Worm (Caenorhabditis elegans) whole organism, L1 larva: Measurements from ENCODE around the gene F13B6.2.
A peak's percentile ranks its signal among the peaks of the same experiment; 100 is the strongest.

Experiments used
- alr-1 ChIP-seq: fragments of 200-800 bp; sonication (Bioruptor generic); optimal IDR thresholded peaks from 2 replicates; lab custom pipeline; 2018; ENCODE audit warnings: borderline replicate concordance, mild to moderate bottlenecking, missing genetic modification characterization, missing compliant biosample characterization
- aly-2 ChIP-seq: fragments of 150-350 bp; optimal IDR thresholded peaks from 2 replicates; lab custom pipeline; 2014; ENCODE audit warnings: missing biosample characterization, missing genetic modification characterization
- ama-1 ChIP-seq: fragments of 150-350 bp; optimal IDR thresholded peaks from 2 replicates; lab custom pipeline; 2014
- blmp-1 ChIP-seq: fragments of 150-350 bp; optimal IDR thresholded peaks from 2 replicates; lab custom pipeline; 2014; ENCODE audit warnings: missing biosample characterization, missing genetic modification characterization
- ceh-63 ChIP-seq: fragments of 200-800 bp; sonication (Bioruptor generic); optimal IDR thresholded peaks from 2 replicates; lab custom pipeline; 2018; ENCODE audit warnings: mild to moderate bottlenecking, missing genetic modification characterization, missing compliant biosample characterization
- ceh-8 ChIP-seq: fragments of 200-800 bp; sonication (Bioruptor generic); optimal IDR thresholded peaks from 2 replicates; lab custom pipeline; 2018; ENCODE audit warnings: mild to moderate bottlenecking, missing genetic modification characterization, moderate library complexity, missing compliant biosample characterization
- ceh-82 ChIP-seq, 3 experiments: fragments of 150-350 bp in 1 of 3; sonication (generic microtip) in 2 of 3; optimal IDR thresholded peaks; 2 replicates each; lab custom pipeline; 2014 to 2017; ENCODE audit warnings: missing biosample characterization in 3 of 3, missing genetic modification characterization in 3 of 3
- ceh-88 ChIP-seq: fragments of 200-800 bp; sonication (Bioruptor generic); IDR thresholded peaks from 2 replicates; pipeline ENCODE4 v1.3.6; 2022; ENCODE audit warnings: missing genetic modification characterization, missing compliant biosample characterization
- ceh-90 ChIP-seq: sonication (generic microtip); optimal IDR thresholded peaks from 2 replicates; lab custom pipeline; 2016; ENCODE audit warnings: missing genetic modification characterization, missing compliant biosample characterization
- dpl-1 ChIP-seq, 3 experiments: fragments of 150-350 bp in 2 of 3; sonication (generic microtip) in 1 of 3; optimal IDR thresholded peaks; 2 replicates each; lab custom pipeline; 2014 to 2017; ENCODE audit warnings: missing biosample characterization in 3 of 3, missing genetic modification characterization in 3 of 3, missing genetic modification reagents in 3 of 3
- dsc-1 ChIP-seq: sonication (generic microtip); optimal IDR thresholded peaks from 2 replicates; lab custom pipeline; 2016; ENCODE audit warnings: mild to moderate bottlenecking, missing genetic modification characterization, missing compliant biosample characterization
- efl-1 ChIP-seq, 4 experiments: fragments of 150-350 bp; optimal IDR thresholded peaks in 3 of 4; peaks in 1 of 4; 1 replicate in 1 of 4; 2 replicates in 3 of 4; lab custom pipeline; 2014; ENCODE audit warnings: missing biosample characterization in 2 of 4, missing genetic modification characterization in 2 of 4, missing genetic modification reagents in 2 of 4
- efl-3 ChIP-seq: fragments of 200-800 bp; sonication (Bioruptor generic); optimal IDR thresholded peaks from 2 replicates; lab custom pipeline; 2018; ENCODE audit warnings: mild to moderate bottlenecking, missing genetic modification characterization, missing compliant biosample characterization
- egl-13 ChIP-seq: sonication (generic microtip); optimal IDR thresholded peaks from 2 replicates; lab custom pipeline; 2016; ENCODE audit warnings: missing genotype, missing genetic modification reagents, missing genetic modification characterization, missing compliant biosample characterization
- fkh-10 ChIP-seq: sonication (generic microtip); optimal IDR thresholded peaks from 2 replicates; lab custom pipeline; 2017; ENCODE audit warnings: missing biosample characterization, missing genetic modification reagents, missing genetic modification characterization
- fkh-8 ChIP-seq: sonication (generic microtip); optimal IDR thresholded peaks from 2 replicates; lab custom pipeline; 2016; ENCODE audit warnings: mild to moderate bottlenecking, missing genetic modification characterization, missing compliant biosample characterization
- fos-1 ChIP-seq: fragments of 150-350 bp; optimal IDR thresholded peaks from 2 replicates; lab custom pipeline; 2014; ENCODE audit warnings: missing biosample characterization, missing genetic modification characterization
- grh-1 ChIP-seq: fragments of 200-800 bp; sonication (Bioruptor generic); IDR thresholded peaks from 2 replicates; pipeline ENCODE4 v1.3.6; 2022; ENCODE audit warnings: missing genetic modification reagents, missing genetic modification characterization, missing compliant biosample characterization
- hlh-4 ChIP-seq: sonication (generic microtip); optimal IDR thresholded peaks from 2 replicates; lab custom pipeline; 2016; ENCODE audit warnings: mild to moderate bottlenecking, missing genetic modification characterization, missing compliant biosample characterization
- irx-1 ChIP-seq: sonication (generic microtip); optimal IDR thresholded peaks from 2 replicates; lab custom pipeline; 2016; ENCODE audit warnings: missing genetic modification characterization, missing compliant biosample characterization
- jun-1 ChIP-seq: fragments of 150-350 bp; optimal IDR thresholded peaks from 2 replicates; lab custom pipeline; 2014; ENCODE audit warnings: missing biosample characterization, missing genetic modification reagents, missing genetic modification characterization
- lin-13 ChIP-seq: fragments of 150-350 bp; optimal IDR thresholded peaks from 2 replicates; lab custom pipeline; 2014; ENCODE audit warnings: missing biosample characterization, missing genetic modification reagents, missing genetic modification characterization
- lin-15B ChIP-seq: fragments of 150-350 bp; sonication (generic microtip); optimal IDR thresholded peaks from 3 replicates; lab custom pipeline; 2014; ENCODE audit warnings: missing biosample characterization, missing genetic modification characterization
- lin-35 ChIP-seq, 2 experiments: fragments of 150-350 bp; optimal IDR thresholded peaks; 2 replicates each; lab custom pipeline; 2014; ENCODE audit warnings: missing biosample characterization in 2 of 2, missing genetic modification characterization in 2 of 2, missing genetic modification reagents in 2 of 2
- lir-3 ChIP-seq: sonication (generic microtip); optimal IDR thresholded peaks from 2 replicates; lab custom pipeline; 2016; ENCODE audit warnings: mild to moderate bottlenecking, missing genetic modification characterization, moderate library complexity, missing compliant biosample characterization; ENCODE audit not compliant: poor library complexity
- mab-9 ChIP-seq: fragments of 200-800 bp; sonication (Bioruptor generic); IDR thresholded peaks from 2 replicates; pipeline ENCODE4 v1.3.6; 2022; ENCODE audit warnings: missing genetic modification reagents, missing genetic modification characterization, missing compliant biosample characterization
- mdl-1 ChIP-seq, 2 experiments: fragments of 150-350 bp; optimal IDR thresholded peaks; 2 replicates each; lab custom pipeline; 2014 to 2017; ENCODE audit warnings: missing biosample characterization in 2 of 2, missing genetic modification characterization in 2 of 2, inconsistent platforms in 1 of 2
- mep-1 ChIP-seq: fragments of 150-350 bp; optimal IDR thresholded peaks from 2 replicates; lab custom pipeline; 2014; ENCODE audit warnings: missing biosample characterization, missing genetic modification characterization
- nhr-11 ChIP-seq: fragments of 150-350 bp; optimal IDR thresholded peaks from 2 replicates; lab custom pipeline; 2014; ENCODE audit warnings: missing biosample characterization, missing genetic modification characterization
- nhr-12 ChIP-seq: sonication (generic microtip); optimal IDR thresholded peaks from 2 replicates; lab custom pipeline; 2017; ENCODE audit warnings: missing biosample characterization, missing genetic modification characterization
- nhr-19 ChIP-seq: fragments of 200-800 bp; sonication (Bioruptor generic); conservative IDR thresholded peaks from 2 replicates; pipeline ENCODE4 v1.3.6; 2022; ENCODE audit warnings: missing genetic modification characterization, missing compliant biosample characterization
- nhr-237 ChIP-seq: fragments of 150-350 bp; optimal IDR thresholded peaks from 2 replicates; lab custom pipeline; 2014; ENCODE audit warnings: missing biosample characterization, missing genetic modification characterization
- nhr-28 ChIP-seq: fragments of 150-350 bp; optimal IDR thresholded peaks from 2 replicates; lab custom pipeline; 2014; ENCODE audit warnings: missing biosample characterization, missing genetic modification characterization
- nhr-71 ChIP-seq: sonication (generic microtip); optimal IDR thresholded peaks from 2 replicates; lab custom pipeline; 2016; ENCODE audit warnings: mild to moderate bottlenecking, missing genetic modification characterization, moderate library complexity, missing compliant biosample characterization
- nhr-77 ChIP-seq: fragments of 150-350 bp; optimal IDR thresholded peaks from 2 replicates; lab custom pipeline; 2014; ENCODE audit warnings: missing biosample characterization, missing genetic modification characterization
- nhr-85 ChIP-seq: sonication (generic microtip); peaks from one replicate; lab custom pipeline; 2016; ENCODE audit warnings: missing genetic modification characterization, inconsistent platforms, missing compliant biosample characterization
- nhr-90 ChIP-seq: sonication (generic microtip); optimal IDR thresholded peaks from 2 replicates; lab custom pipeline; 2016; ENCODE audit warnings: mild to moderate bottlenecking, missing genetic modification characterization, missing compliant biosample characterization; ENCODE audit not compliant: poor library complexity
- pag-3 ChIP-seq: sonication (generic microtip); optimal IDR thresholded peaks from 2 replicates; lab custom pipeline; 2017; ENCODE audit warnings: missing genetic modification characterization, mild to moderate bottlenecking, missing compliant biosample characterization, antibody characterized with exemption, borderline replicate concordance; ENCODE audit not compliant: insufficient read depth
- pax-3 ChIP-seq: fragments of 200-800 bp; sonication (Bioruptor generic); optimal IDR thresholded peaks from 2 replicates; lab custom pipeline; 2018; ENCODE audit warnings: mild to moderate bottlenecking, missing genetic modification characterization, moderate library complexity, missing compliant biosample characterization
- skn-1 ChIP-seq: fragments of 150-350 bp; optimal IDR thresholded peaks from 2 replicates; lab custom pipeline; 2014; ENCODE audit warnings: missing biosample characterization, missing genetic modification characterization
- snpc-4 ChIP-seq: fragments of 150-350 bp; optimal IDR thresholded peaks from 2 replicates; lab custom pipeline; 2014; ENCODE audit warnings: missing biosample characterization, missing genetic modification characterization
- sox-4 ChIP-seq: sonication (generic microtip); optimal IDR thresholded peaks from 2 replicates; lab custom pipeline; 2016; ENCODE audit warnings: missing genetic modification characterization, missing compliant biosample characterization
- swsn-7 ChIP-seq: sonication (generic microtip); optimal IDR thresholded peaks from 2 replicates; lab custom pipeline; 2016; ENCODE audit warnings: missing genetic modification characterization, missing compliant biosample characterization
- tbx-2 ChIP-seq: sonication (generic microtip); optimal IDR thresholded peaks from 2 replicates; lab custom pipeline; 2016; ENCODE audit warnings: missing genetic modification characterization, missing compliant biosample characterization
- unc-30 ChIP-seq: sonication (generic microtip); optimal IDR thresholded peaks from 2 replicates; lab custom pipeline; 2017; ENCODE audit warnings: missing biosample characterization, missing genetic modification characterization
- vab-15 ChIP-seq: sonication (generic microtip); optimal IDR thresholded peaks from 2 replicates; lab custom pipeline; 2017; ENCODE audit warnings: missing genotype, mild to moderate bottlenecking, missing genetic modification characterization, missing compliant biosample characterization
- xbp-1 ChIP-seq: sonication (generic microtip); optimal IDR thresholded peaks from 2 replicates; lab custom pipeline; 2016; ENCODE audit warnings: missing genetic modification characterization, missing compliant biosample characterization
- zag-1 ChIP-seq: fragments of 150-350 bp; optimal IDR thresholded peaks from 2 replicates; lab custom pipeline; 2014; ENCODE audit warnings: missing biosample characterization, missing genetic modification characterization
- zip-4 ChIP-seq: fragments of 200-800 bp; sonication (Bioruptor generic); optimal IDR thresholded peaks from 2 replicates; lab custom pipeline; 2018; ENCODE audit warnings: mild to moderate bottlenecking, missing genetic modification characterization, moderate library complexity, missing compliant biosample characterization
- ztf-11 ChIP-seq, 2 experiments: sonication (generic microtip); optimal IDR thresholded peaks; 2 replicates each; lab custom pipeline; 2016 to 2017; ENCODE audit warnings: missing genetic modification characterization in 2 of 2, missing biosample characterization in 1 of 2, missing compliant biosample characterization in 1 of 2
- ztf-4 ChIP-seq: fragments of 150-350 bp; optimal IDR thresholded peaks from 2 replicates; lab custom pipeline; 2014; ENCODE audit warnings: missing biosample characterization, missing genetic modification characterization

The F13B6.2 gene

ce11 chrIV:7486201-7486947 lies 26.2 kb upstream of the F13B6.2 start, which contains the start of the genes his-61 and his-62:
his-61 (minus strand) TSS chrIV:7486217.
his-62 (plus strand) TSS chrIV:7486545.
- TF ChIP-seq dsc-1 (tag; lab: Kevin White, UChicago), result no peak
- no peak for TF ChIP-seq pag-3 (tag; lab: Kevin White, UChicago)
- TF ChIP-seq nhr-19 (GFP tag; lab: Robert Waterston, UW), result no peak; the same call in 1 of the 2 replicates
- TF ChIP-seq fkh-10 (GFP tag; lab: Kevin White, UChicago), result no peak
- peak; percentile 82 for TF ChIP-seq swsn-7 (tag; lab: Kevin White, UChicago)
- TF ChIP-seq ama-1 (lab: Kevin White, UChicago), result no peak
- TF ChIP-seq skn-1, result no peak
- TF ChIP-seq ztf-4 (tag; lab: Kevin White, UChicago), result peak; percentile 28
- TF ChIP-seq vab-15 (tag; lab: Kevin White, UChicago), result no peak
- TF ChIP-seq efl-1 (optimal IDR thresholded peaks at IDR 0.05; lab: Kevin White, UChicago), result peak; percentile 45
- TF ChIP-seq efl-1 (GFP tag; optimal IDR thresholded peaks at IDR 0.05 in 1 of 2; lab: Kevin White, UChicago), result peak in 1 of 2 experiments; percentile 57
- TF ChIP-seq nhr-28 (tag; lab: Kevin White, UChicago), result no peak
- peak; percentile 36 for TF ChIP-seq xbp-1 (tag; lab: Kevin White, UChicago)
- TF ChIP-seq lin-35 (GFP tag; optimal IDR thresholded peaks at IDR 0.05; lab: Kevin White, UChicago), result peak in 1 of 2 experiments; percentile 20
- TF ChIP-seq unc-30, result no peak
- TF ChIP-seq egl-13 (tag; lab: Kevin White, UChicago), result no peak
- TF ChIP-seq mab-9 (GFP tag; lab: Robert Waterston, UW), result no peak
- TF ChIP-seq nhr-12 (tag; lab: Kevin White, UChicago), result no peak
- no peak for TF ChIP-seq ceh-8 (GFP tag; lab: Kevin White, UChicago)
- peak in 2 of 3 experiments; percentile 23 to 42 for TF ChIP-seq ceh-82 (tag; optimal IDR thresholded peaks at IDR 0.05; lab: Kevin White, UChicago)
- no peak for TF ChIP-seq pax-3
- TF ChIP-seq efl-3, result peak; percentile 13
- no peak for TF ChIP-seq nhr-237 (tag; lab: Kevin White, UChicago)
- peak in 1 of 2 experiments; percentile 93 for TF ChIP-seq ztf-11 (tag; optimal IDR thresholded peaks at IDR 0.05; lab: Kevin White, UChicago)
- no peak for TF ChIP-seq lir-3
- TF ChIP-seq dpl-1 (GFP tag; optimal IDR thresholded peaks at IDR 0.05; lab: Kevin White, UChicago), result peak in 2 of 3 experiments; percentile 27 to 45
- peak; percentile 54 for TF ChIP-seq mep-1 (tag; lab: Kevin White, UChicago)
- peak; percentile 61 for TF ChIP-seq jun-1 (tag; lab: Kevin White, UChicago)
- TF ChIP-seq ceh-63 (GFP tag; lab: Kevin White, UChicago), result no peak
- TF ChIP-seq grh-1 (GFP tag; lab: Robert Waterston, UW), result peak; percentile 60
- no peak for TF ChIP-seq fos-1
- no peak for TF ChIP-seq blmp-1 (tag; lab: Kevin White, UChicago)
- peak; percentile 25 for TF ChIP-seq snpc-4 (tag; lab: Kevin White, UChicago)
- no peak for TF ChIP-seq aly-2 (tag; lab: Kevin White, UChicago)
- TF ChIP-seq hlh-4, result no peak
- peak; percentile 52 for TF ChIP-seq tbx-2 (tag; lab: Kevin White, UChicago)
- no peak for TF ChIP-seq nhr-11 (tag; lab: Kevin White, UChicago)
- TF ChIP-seq nhr-90, result peak; percentile 34
- peak; percentile 82 for TF ChIP-seq nhr-85 (tag; lab: Kevin White, UChicago)
- TF ChIP-seq ceh-88 (GFP tag; lab: Robert Waterston, UW), result no peak
- no peak for TF ChIP-seq mdl-1 (tag; optimal IDR thresholded peaks at IDR 0.05; lab: Kevin White, UChicago)
- TF ChIP-seq irx-1, result no peak
- TF ChIP-seq alr-1 (tag; lab: Kevin White, UChicago), result no peak
- no peak for TF ChIP-seq ceh-90
- TF ChIP-seq lin-15B (tag; lab: Kevin White, UChicago), result no peak
- peak; percentile 15 for TF ChIP-seq fkh-8 (tag; lab: Kevin White, UChicago)
- no peak for TF ChIP-seq lin-13 (GFP tag; lab: Kevin White, UChicago)
- no peak for TF ChIP-seq zip-4 (GFP tag; lab: Kevin White, UChicago)
- TF ChIP-seq sox-4 (tag; lab: Kevin White, UChicago), result no peak
- TF ChIP-seq zag-1 (tag; lab: Kevin White, UChicago), result no peak
- peak; percentile 67 for TF ChIP-seq nhr-71 (tag; lab: Kevin White, UChicago)
- TF ChIP-seq nhr-77, result no peak
